Worm (Caenorhabditis elegans) whole organism, dauer: ENCODE measurements around the gene T07D3.9.

ENCODE experiments used
- unc-62 ChIP-seq: sonication (generic microtip); optimal IDR thresholded peaks from 2 replicates; lab custom pipeline; 2017; ENCODE audit warnings: missing biosample characterization, missing genetic modification reagents, missing genetic modification characterization

T07D3.9 gene

ce11 chrII:848519-848918 lies 52.2 kb downstream of the T07D3.9 start, which contains the start of the genes acdh-9 and F28A10.13:
TSS of gene acdh-9 (minus strand) at chrII:848603.
TSS of gene F28A10.13 (plus strand) at chrII:848812.
- TF ChIP-seq unc-62 (GFP tag; lab: Kevin White, UChicago): no peak
